Fruit fly (Drosophila melanogaster): ENCODE results near the gene Ugalt.

dm6 chrX:2690376-2690775 is 13.3 kb downstream of the Ugalt start:
- no peak for TF ChIP-seq Ada2b (GFP tag; IDR thresholded peaks at IDR 0.05)
- TF ChIP-seq B-H1 (GFP tag; IDR thresholded peaks at IDR 0.05), result no peak
- no peak for TF ChIP-seq maf-S (GFP tag; optimal IDR thresholded peaks at IDR 0.05)
- no peak for TF ChIP-seq her (GFP tag; optimal IDR thresholded peaks at IDR 0.05)
- no peak for TF ChIP-seq insv (GFP tag; optimal IDR thresholded peaks at IDR 0.05)
- TF ChIP-seq salm (tag; optimal IDR thresholded peaks at IDR 0.05), result no peak
- TF ChIP-seq al (GFP tag; IDR thresholded peaks at IDR 0.05), result no peak
- TF ChIP-seq CG17385 (GFP tag; optimal IDR thresholded peaks at IDR 0.05), result no peak
- TF ChIP-seq Atf6 (GFP tag; IDR thresholded peaks at IDR 0.05), result no peak
- no peak for TF ChIP-seq Fer3 (tag; optimal IDR thresholded peaks at IDR 0.05)
- no peak for TF ChIP-seq sc (optimal IDR thresholded peaks at IDR 0.05)
- TF ChIP-seq sc (GFP tag; optimal IDR thresholded peaks at IDR 0.05), result no peak
- no peak for TF ChIP-seq CG9797 (GFP tag; optimal IDR thresholded peaks at IDR 0.05)
- TF ChIP-seq CG31441 (GFP tag; IDR thresholded peaks at IDR 0.05), result no peak
- TF ChIP-seq Ptx1 (GFP tag; IDR thresholded peaks at IDR 0.05), result no peak

Measured in whole organism, embryonic.